Fruit fly (Drosophila melanogaster) whole organism, embryonic: Measurements from ENCODE around the gene CG33269.
A peak's percentile ranks its signal among the peaks of the same experiment; 100 is the strongest.

ENCODE experiments used
- Ada2b ChIP-seq: fragments of 200-800 bp; sonication (Bioruptor generic); IDR thresholded peaks from 2 replicates; pipeline ENCODE4 v1.3.6; 2022; ENCODE audit warnings: missing biosample characterization, missing genetic modification characterization
- Aef1 ChIP-seq: fragments of 200-800 bp; sonication (Bioruptor generic); IDR thresholded peaks from 3 replicates; pipeline ENCODE4 v1.3.6; 2022; ENCODE audit warnings: missing biosample characterization, missing genetic modification characterization
- BtbVII ChIP-seq: fragments of 200-800 bp; sonication (Bioruptor generic); optimal IDR thresholded peaks from 3 replicates; lab custom pipeline; 2017; ENCODE audit warnings: missing biosample characterization, mild to moderate bottlenecking, missing genetic modification characterization
- CG12071 ChIP-seq: fragments of 200-800 bp; sonication (Bioruptor generic); optimal IDR thresholded peaks from 3 replicates; lab custom pipeline; 2018; ENCODE audit warnings: missing biosample characterization, mild to moderate bottlenecking, missing genetic modification characterization
- CG12391 ChIP-seq: fragments of 200-800 bp; sonication (Bioruptor generic); optimal IDR thresholded peaks from 3 replicates; lab custom pipeline; 2018; ENCODE audit warnings: missing biosample characterization, mild to moderate bottlenecking, missing genetic modification characterization, moderate library complexity
- CG14667 ChIP-seq: fragments of 200-800 bp; sonication (Bioruptor generic); IDR thresholded peaks from 2 replicates; pipeline ENCODE4 v1.3.6; 2022; ENCODE audit warnings: missing biosample characterization, missing genetic modification characterization
- CG14860 ChIP-seq: fragments of 200-800 bp; sonication (Bioruptor generic); IDR thresholded peaks from 3 replicates; pipeline ENCODE4 v1.3.6; 2022; ENCODE audit warnings: missing biosample characterization, missing genetic modification characterization; ENCODE audit not compliant: partially characterized antibody
- CG15011 ChIP-seq: fragments of 200-800 bp; sonication (Bioruptor generic); optimal IDR thresholded peaks from 3 replicates; lab custom pipeline; 2018; ENCODE audit warnings: missing biosample characterization, mild to moderate bottlenecking, missing genetic modification characterization
- CG16863 ChIP-seq: fragments of 200-800 bp; sonication (Bioruptor generic); optimal IDR thresholded peaks from 3 replicates; lab custom pipeline; 2016; ENCODE audit warnings: missing biosample characterization, missing genetic modification characterization
- CG17385 ChIP-seq: fragments of 200-800 bp; sonication (Bioruptor generic); optimal IDR thresholded peaks from 3 replicates; lab custom pipeline; 2018; ENCODE audit warnings: missing biosample characterization, mild to moderate bottlenecking, missing genetic modification characterization
- CG2875 ChIP-seq: fragments of 200-800 bp; sonication (Bioruptor generic); optimal IDR thresholded peaks from 2 replicates; lab custom pipeline; 2017; ENCODE audit warnings: missing biosample characterization, mild to moderate bottlenecking, missing genetic modification characterization, missing genetic modification reagents
- CG30020 ChIP-seq: fragments of 200-800 bp; optimal IDR thresholded peaks from 2 replicates; lab custom pipeline; 2019; ENCODE audit warnings: missing biosample characterization, mild to moderate bottlenecking, missing genetic modification characterization, moderate library complexity
- CG33213 ChIP-seq: fragments of 200-800 bp; sonication (Bioruptor generic); optimal IDR thresholded peaks from 3 replicates; lab custom pipeline; 2016; ENCODE audit warnings: missing biosample characterization, missing genetic modification characterization
- CG34376 ChIP-seq: fragments of 200-800 bp; sonication (Bioruptor generic); optimal IDR thresholded peaks from 2 replicates; lab custom pipeline; 2018; ENCODE audit warnings: missing biosample characterization, mild to moderate bottlenecking, missing genetic modification characterization
- CG42726 ChIP-seq: fragments of 200-800 bp; sonication (Bioruptor generic); IDR thresholded peaks from 2 replicates; pipeline ENCODE4 v1.3.6; 2022; ENCODE audit warnings: missing biosample characterization, missing genetic modification characterization; ENCODE audit not compliant: partially characterized antibody
- CG4282 ChIP-seq: fragments of 200-800 bp; sonication (Bioruptor generic); optimal IDR thresholded peaks from 2 replicates; lab custom pipeline; 2016; ENCODE audit warnings: missing biosample characterization, missing genetic modification characterization
- CG4404 ChIP-seq: fragments of 200-800 bp; sonication (Bioruptor generic); IDR thresholded peaks from 2 replicates; pipeline ENCODE4 v1.3.6; 2022; ENCODE audit warnings: missing biosample characterization, missing genetic modification characterization
- CG6254 ChIP-seq: fragments of 200-800 bp; sonication (Bioruptor generic); optimal IDR thresholded peaks from 3 replicates; lab custom pipeline; 2017; ENCODE audit warnings: mild to moderate bottlenecking, missing biosample characterization, missing genetic modification reagents, missing genetic modification characterization
- CG7357 ChIP-seq: fragments of 200-800 bp; sonication (Bioruptor generic); IDR thresholded peaks from 3 replicates; pipeline ENCODE4 v1.3.6; 2022; ENCODE audit warnings: missing biosample characterization, missing genetic modification characterization
- CG7745 ChIP-seq: fragments of 200-800 bp; sonication (Bioruptor generic); optimal IDR thresholded peaks from 2 replicates; lab custom pipeline; 2018; ENCODE audit warnings: missing biosample characterization, mild to moderate bottlenecking, missing genetic modification characterization, moderate library complexity
- CG8281 ChIP-seq: fragments of 200-800 bp; sonication (Bioruptor generic); optimal IDR thresholded peaks from 2 replicates; lab custom pipeline; 2018; ENCODE audit warnings: missing biosample characterization, mild to moderate bottlenecking, missing genetic modification characterization, moderate library complexity
- CG8944 ChIP-seq: fragments of 200-800 bp; sonication (Bioruptor generic); optimal IDR thresholded peaks from 3 replicates; lab custom pipeline; 2016; ENCODE audit warnings: missing biosample characterization, missing genetic modification characterization
- Dad ChIP-seq: fragments of 200-800 bp; sonication (Bioruptor generic); optimal IDR thresholded peaks from 3 replicates; lab custom pipeline; 2016; ENCODE audit warnings: missing biosample characterization, missing genetic modification characterization
- E2f2 ChIP-seq: fragments of 200-800 bp; sonication (Bioruptor generic); IDR thresholded peaks from 2 replicates; pipeline ENCODE4 v1.3.6; 2022; ENCODE audit warnings: missing biosample characterization, missing genetic modification characterization
- Eip74EF ChIP-seq, 2 experiments: fragments of 200-800 bp in 1 of 2; fragments of >200 bp in 1 of 2; sonication (Bioruptor generic) in 1 of 2; optimal IDR thresholded peaks; 2 replicates each; lab custom pipeline; 2017 to 2019; ENCODE audit warnings: missing biosample characterization in 2 of 2, missing genetic modification characterization in 2 of 2, mild to moderate bottlenecking in 1 of 2, moderate library complexity in 1 of 2
- GATAe ChIP-seq: fragments of 200-800 bp; sonication (Bioruptor generic); conservative IDR thresholded peaks from 2 replicates; pipeline ENCODE4 v1.3.6; 2022; ENCODE audit warnings: missing biosample characterization, missing genetic modification characterization
- HHEX ChIP-seq: fragments of 200-800 bp; sonication (Bioruptor generic); optimal IDR thresholded peaks from 3 replicates; lab custom pipeline; 2017; ENCODE audit warnings: missing biosample characterization, mild to moderate bottlenecking, missing genetic modification characterization, missing genetic modification reagents
- Hr3 ChIP-seq: fragments of 200-800 bp; sonication (Bioruptor generic); optimal IDR thresholded peaks from 3 replicates; lab custom pipeline; 2016; ENCODE audit warnings: missing biosample characterization, missing genetic modification characterization
- Hr39 ChIP-seq: fragments of >200 bp; optimal IDR thresholded peaks from 2 replicates; lab custom pipeline; 2017
- Hsf ChIP-seq: fragments of 200-800 bp; sonication (Bioruptor generic); optimal IDR thresholded peaks from 3 replicates; lab custom pipeline; 2016; ENCODE audit warnings: missing biosample characterization, missing genetic modification characterization
- Lhr ChIP-seq: fragments of 200-800 bp; sonication (Bioruptor generic); optimal IDR thresholded peaks from 3 replicates; lab custom pipeline; 2017; ENCODE audit warnings: mild to moderate bottlenecking, missing biosample characterization, missing genetic modification reagents, missing genetic modification characterization
- Meics ChIP-seq: fragments of 200-800 bp; sonication (Bioruptor generic); optimal IDR thresholded peaks from 2 replicates; lab custom pipeline; 2017; ENCODE audit warnings: missing biosample characterization, mild to moderate bottlenecking, missing genetic modification characterization
- Nf-YB ChIP-seq: fragments of 200-800 bp; sonication (Bioruptor generic); optimal IDR thresholded peaks from 3 replicates; lab custom pipeline; 2019; ENCODE audit warnings: missing biosample characterization, mild to moderate bottlenecking, missing genetic modification characterization, moderate library complexity
- Side ChIP-seq: fragments of 200-800 bp; sonication (Bioruptor generic); optimal IDR thresholded peaks from 2 replicates; lab custom pipeline; 2016; ENCODE audit warnings: missing biosample characterization, missing genetic modification characterization
- Trl ChIP-seq, 3 experiments: fragments of >200 bp in 2 of 3; fragments of 200-800 bp in 1 of 3; sonication (Bioruptor generic) in 1 of 3; optimal IDR thresholded peaks; 2 replicates in 1 of 3; 3 replicates in 2 of 3; lab custom pipeline; 2016 to 2017; ENCODE audit warnings: missing biosample characterization in 1 of 3, missing genetic modification characterization in 1 of 3
- abd-A ChIP-seq: fragments of 200-800 bp; sonication (Bioruptor generic); optimal IDR thresholded peaks from 3 replicates; lab custom pipeline; 2019; ENCODE audit warnings: missing biosample characterization, mild to moderate bottlenecking, missing genetic modification characterization, moderate library complexity
- ara ChIP-seq: fragments of 200-800 bp; sonication (Bioruptor generic); IDR thresholded peaks from 2 replicates; pipeline ENCODE4 v1.3.6; 2022; ENCODE audit warnings: missing biosample characterization, missing genetic modification characterization
- bsh ChIP-seq, 2 experiments: fragments of 200-800 bp; sonication (Bioruptor generic); optimal IDR thresholded peaks; 2 replicates each; lab custom pipeline; 2017 to 2018; ENCODE audit warnings: mild to moderate bottlenecking in 2 of 2, missing biosample characterization in 2 of 2, missing genetic modification characterization in 2 of 2, moderate library complexity in 1 of 2
- danr ChIP-seq: fragments of 200-800 bp; sonication (Bioruptor generic); IDR thresholded peaks from 2 replicates; pipeline ENCODE4 v1.3.6; 2022; ENCODE audit warnings: missing biosample characterization, missing genetic modification characterization
- eve ChIP-seq, 2 experiments: fragments of >200 bp; optimal IDR thresholded peaks; 2 replicates each; lab custom pipeline; 2017; ENCODE audit warnings: missing biosample characterization in 2 of 2, missing genetic modification characterization in 2 of 2
- grn ChIP-seq: fragments of 200-800 bp; sonication (Bioruptor generic); optimal IDR thresholded peaks from 3 replicates; lab custom pipeline; 2017; ENCODE audit warnings: missing biosample characterization, missing genetic modification characterization
- mam ChIP-seq: fragments of 200-800 bp; sonication (Bioruptor generic); optimal IDR thresholded peaks from 3 replicates; lab custom pipeline; 2016; ENCODE audit warnings: missing biosample characterization, missing genetic modification characterization
- nerfin-1 ChIP-seq: fragments of 200-800 bp; sonication (Bioruptor generic); optimal IDR thresholded peaks from 3 replicates; lab custom pipeline; 2019; ENCODE audit warnings: missing biosample characterization, mild to moderate bottlenecking, missing genetic modification characterization, moderate library complexity
- p53 ChIP-seq: fragments of 200-800 bp; sonication (Bioruptor generic); optimal IDR thresholded peaks from 2 replicates; lab custom pipeline; 2016; ENCODE audit warnings: missing biosample characterization, missing genetic modification characterization
- row ChIP-seq: fragments of 200-800 bp; sonication (Bioruptor generic); IDR thresholded peaks from 3 replicates; pipeline ENCODE4 v1.3.6; 2022; ENCODE audit warnings: missing biosample characterization, missing genetic modification characterization
- sens-2 ChIP-seq: fragments of 200-800 bp; sonication (Bioruptor generic); IDR thresholded peaks from 2 replicates; pipeline ENCODE4 v1.3.6; 2022; ENCODE audit warnings: missing biosample characterization, missing genetic modification characterization
- tin ChIP-seq: fragments of 200-800 bp; sonication (Bioruptor generic); optimal IDR thresholded peaks from 3 replicates; lab custom pipeline; 2016; ENCODE audit warnings: missing biosample characterization, missing genetic modification characterization
- trem ChIP-seq: fragments of 200-800 bp; optimal IDR thresholded peaks from 3 replicates; lab custom pipeline; 2019; ENCODE audit warnings: missing biosample characterization, mild to moderate bottlenecking, missing genetic modification characterization, moderate library complexity

Gene CG33269

dm6 chr3L:11587720-11588580 lies 6.0 kb upstream of the CG33269 start, which contains the start of gene rt (continued):
- TF ChIP-seq Eip74EF (GFP tag; optimal IDR thresholded peaks at IDR 0.05; lab: Kevin White, UChicago) (peak in 1 of 2 experiments; percentile 11), grn (GFP tag; lab: Kevin White, UChicago) (no peak), CG34376 (GFP tag; lab: Kevin White, UChicago) (no peak), CG8281 (no peak), CG8944 (GFP tag; lab: Kevin White, UChicago) (no peak), CG12391 (tag; lab: Kevin White, UChicago) (peak; percentile 59), Hr39 (lab: Kevin White, UChicago) (no peak), GATAe (GFP tag; lab: Robert Waterston, UW) (no peak), CG17385 (peak; percentile 50), trem (tag; lab: Kevin White, UChicago) (peak; percentile 61), row (GFP tag; lab: Robert Waterston, UW) (peak; percentile 88), CG15011 (GFP tag; lab: Kevin White, UChicago) (peak; percentile 27), abd-A (tag; lab: Kevin White, UChicago) (no peak), CG33213 (GFP tag; lab: Kevin White, UChicago) (peak; percentile 4), mam (GFP tag; lab: Kevin White, UChicago) (no peak), CG14860 (GFP tag; lab: Robert Waterston, UW) (0 out of 3 replicates have a peak, but pooled peaks have one; percentile 30), sens-2 (GFP tag; lab: Robert Waterston, UW) (peak; percentile 27; the same call in 1 of the 2 replicates), Meics (GFP tag; lab: Kevin White, UChicago) (peak; percentile 29), p53 (no peak), bsh (GFP tag; optimal IDR thresholded peaks at IDR 0.05; lab: Kevin White, UChicago) (peak; percentile 52 to 77), E2f2 (peak; percentile 31; the same call in 1 of the 2 replicates), Hr3 (GFP tag; lab: Kevin White, UChicago) (no peak), CG12071 (GFP tag; lab: Kevin White, UChicago) (peak; percentile 14), CG7357 (GFP tag; lab: Robert Waterston, UW) (no peak), nerfin-1 (tag; lab: Kevin White, UChicago) (peak; percentile 70), Aef1 (GFP tag; lab: Robert Waterston, UW) (no peak), CG2875 (GFP tag; lab: Kevin White, UChicago) (peak; percentile 38), eve (GFP tag; optimal IDR thresholded peaks at IDR 0.05; lab: Kevin White, UChicago) (no peak), HHEX (GFP tag; lab: Kevin White, UChicago) (peak; percentile 37), CG4282 (GFP tag; lab: Kevin White, UChicago) (no peak), Hsf (GFP tag; lab: Kevin White, UChicago) (peak; percentile 63), BtbVII (GFP tag; lab: Kevin White, UChicago) (no peak), Lhr (GFP tag; lab: Kevin White, UChicago) (peak; percentile 27), CG42726 (GFP tag; lab: Robert Waterston, UW) (no peak), CG16863 (peak; percentile 38), CG30020 (tag; lab: Kevin White, UChicago) (peak; percentile 39), Dad (GFP tag; lab: Kevin White, UChicago) (no peak), Trl (optimal IDR thresholded peaks at IDR 0.05; lab: Kevin White, UChicago) (no peak), Trl (GFP tag; optimal IDR thresholded peaks at IDR 0.05; lab: Kevin White, UChicago) (peak; percentile 39), CG6254 (GFP tag; lab: Kevin White, UChicago) (peak; percentile 22), ara (GFP tag; lab: Robert Waterston, UW) (peak; percentile 68), CG7745 (tag; lab: Kevin White, UChicago) (no peak), CG14667 (no peak), danr (GFP tag; lab: Robert Waterston, UW) (no peak), Nf-YB (GFP tag; lab: Kevin White, UChicago) (peak; percentile 29), CG4404 (peak; percentile 44), Side (GFP tag; lab: Kevin White, UChicago) (no peak), Ada2b (GFP tag; lab: Robert Waterston, UW) (0 out of 2 replicates have a peak, but pooled peaks have one; percentile 32), tin (peak; percentile 34)
